Fruit fly (Drosophila melanogaster) whole organism, embryonic: ENCODE results near the gene Best3.

Experiments
- ATbp ChIP-seq: fragments of 200-800 bp; sonication (Bioruptor generic); optimal IDR thresholded peaks from 2 replicates; lab custom pipeline; 2017; ENCODE audit warnings: missing biosample characterization, mild to moderate bottlenecking, missing genetic modification characterization, missing genetic modification reagents
- C15 ChIP-seq: fragments of 200-800 bp; sonication (Bioruptor generic); IDR thresholded peaks from 3 replicates; pipeline ENCODE4 v1.3.6; 2022; ENCODE audit warnings: missing biosample characterization, missing genetic modification characterization
- CG10209 ChIP-seq: fragments of 200-800 bp; sonication (Bioruptor generic); optimal IDR thresholded peaks from 3 replicates; lab custom pipeline; 2017; ENCODE audit warnings: missing biosample characterization, mild to moderate bottlenecking, missing genetic modification characterization, missing genetic modification reagents
- CG1024 ChIP-seq: fragments of 200-800 bp; sonication (Bioruptor generic); IDR thresholded peaks from 2 replicates; pipeline ENCODE4 v1.3.6; 2022; ENCODE audit warnings: missing biosample characterization, missing genetic modification characterization
- CG10654 ChIP-seq: fragments of 200-800 bp; sonication (Bioruptor generic); optimal IDR thresholded peaks from 2 replicates; lab custom pipeline; 2016; ENCODE audit warnings: missing biosample characterization, missing genetic modification characterization
- CG10979 ChIP-seq: fragments of 200-800 bp; sonication (Bioruptor generic); optimal IDR thresholded peaks from 2 replicates; lab custom pipeline; 2018; ENCODE audit warnings: missing biosample characterization, mild to moderate bottlenecking, missing genetic modification characterization, moderate library complexity
- CG12219 ChIP-seq: fragments of 200-800 bp; sonication (Bioruptor generic); optimal IDR thresholded peaks from 3 replicates; lab custom pipeline; 2018; ENCODE audit warnings: missing biosample characterization, mild to moderate bottlenecking, missing genetic modification characterization
- CG14014 ChIP-seq: fragments of 200-800 bp; sonication (Bioruptor generic); IDR thresholded peaks from 2 replicates; pipeline ENCODE4 v1.3.6; 2022; ENCODE audit warnings: missing biosample characterization, missing genetic modification characterization
- CG14050 ChIP-seq: fragments of 200-800 bp; sonication (Bioruptor generic); IDR thresholded peaks from 3 replicates; pipeline ENCODE4 v1.3.6; 2022; ENCODE audit warnings: missing biosample characterization, missing genetic modification characterization
- CG14860 ChIP-seq: fragments of 200-800 bp; sonication (Bioruptor generic); IDR thresholded peaks from 3 replicates; pipeline ENCODE4 v1.3.6; 2022; ENCODE audit warnings: missing biosample characterization, missing genetic modification characterization; ENCODE audit not compliant: partially characterized antibody
- CG17612 ChIP-seq: fragments of 200-800 bp; sonication (Bioruptor generic); IDR thresholded peaks from 2 replicates; pipeline ENCODE4 v1.3.6; 2022; ENCODE audit warnings: missing biosample characterization, missing genetic modification characterization
- CG1792 ChIP-seq: fragments of 200-800 bp; sonication (Bioruptor generic); optimal IDR thresholded peaks from 2 replicates; lab custom pipeline; 2016; ENCODE audit warnings: missing biosample characterization, missing genetic modification characterization
- CG18764 ChIP-seq: fragments of 200-800 bp; sonication (Bioruptor generic); optimal IDR thresholded peaks from 3 replicates; lab custom pipeline; 2016; ENCODE audit warnings: missing biosample characterization, missing genetic modification characterization
- CG31441 ChIP-seq: fragments of 200-800 bp; sonication (Bioruptor generic); IDR thresholded peaks from 2 replicates; pipeline ENCODE4 v1.3.6; 2022; ENCODE audit warnings: missing biosample characterization, missing genetic modification characterization
- CG32532 ChIP-seq: fragments of 200-800 bp; sonication (Bioruptor generic); IDR thresholded peaks from 2 replicates; pipeline ENCODE4 v1.3.6; 2022; ENCODE audit warnings: missing biosample characterization, missing genetic modification characterization
- CG5953 ChIP-seq: fragments of 200-800 bp; sonication (Bioruptor generic); IDR thresholded peaks from 2 replicates; pipeline ENCODE4 v1.3.6; 2022; ENCODE audit warnings: missing biosample characterization, missing genetic modification characterization
- CG6175 ChIP-seq: fragments of 200-800 bp; sonication (Bioruptor generic); IDR thresholded peaks from 3 replicates; pipeline ENCODE4 v1.3.6; 2022; ENCODE audit warnings: missing biosample characterization, missing genetic modification characterization
- CG6683 ChIP-seq: fragments of 200-800 bp; sonication (Bioruptor generic); optimal IDR thresholded peaks from 2 replicates; lab custom pipeline; 2017; ENCODE audit warnings: missing biosample characterization, mild to moderate bottlenecking, missing genetic modification characterization, missing genetic modification reagents
- CG7271 ChIP-seq: fragments of 200-800 bp; sonication (Bioruptor generic); optimal IDR thresholded peaks from 2 replicates; lab custom pipeline; 2018; ENCODE audit warnings: missing biosample characterization, mild to moderate bottlenecking, missing genetic modification characterization, moderate library complexity
- CG7963 ChIP-seq: fragments of 200-800 bp; sonication (Bioruptor generic); IDR thresholded peaks from 3 replicates; pipeline ENCODE4 v1.3.6; 2022; ENCODE audit warnings: missing biosample characterization, missing genetic modification characterization; ENCODE audit not compliant: partially characterized antibody
- CG8281 ChIP-seq: fragments of 200-800 bp; sonication (Bioruptor generic); optimal IDR thresholded peaks from 2 replicates; lab custom pipeline; 2018; ENCODE audit warnings: missing biosample characterization, mild to moderate bottlenecking, missing genetic modification characterization, moderate library complexity
- CrebB ChIP-seq: fragments of 200-800 bp; sonication (Bioruptor generic); optimal IDR thresholded peaks from 3 replicates; lab custom pipeline; 2018; ENCODE audit warnings: missing biosample characterization, mild to moderate bottlenecking, missing genetic modification characterization
- D19A ChIP-seq: fragments of 200-800 bp; optimal IDR thresholded peaks from 3 replicates; lab custom pipeline; 2019; ENCODE audit warnings: missing biosample characterization, mild to moderate bottlenecking, missing genetic modification characterization, moderate library complexity
- Dbx ChIP-seq: fragments of 200-800 bp; sonication (Bioruptor generic); IDR thresholded peaks from 3 replicates; pipeline ENCODE4 v1.3.6; 2022; ENCODE audit warnings: missing biosample characterization, missing genetic modification characterization
- Dek ChIP-seq: fragments of 200-800 bp; sonication (Bioruptor generic); optimal IDR thresholded peaks from 3 replicates; lab custom pipeline; 2019; ENCODE audit warnings: missing biosample characterization, mild to moderate bottlenecking, missing genetic modification characterization, moderate library complexity
- Elba2 ChIP-seq: fragments of 200-800 bp; sonication (Bioruptor generic); optimal IDR thresholded peaks from 3 replicates; lab custom pipeline; 2016; ENCODE audit warnings: missing biosample characterization, missing genetic modification characterization
- HHEX ChIP-seq: fragments of 200-800 bp; sonication (Bioruptor generic); optimal IDR thresholded peaks from 3 replicates; lab custom pipeline; 2017; ENCODE audit warnings: missing biosample characterization, mild to moderate bottlenecking, missing genetic modification characterization, missing genetic modification reagents
- HLHmδ ChIP-seq: fragments of 200-800 bp; sonication (Bioruptor generic); optimal IDR thresholded peaks from 2 replicates; lab custom pipeline; 2018; ENCODE audit warnings: missing biosample characterization, mild to moderate bottlenecking, missing genetic modification characterization, moderate library complexity
- Hmr ChIP-seq: fragments of 200-800 bp; sonication (Bioruptor generic); optimal IDR thresholded peaks from 3 replicates; lab custom pipeline; 2017; ENCODE audit warnings: mild to moderate bottlenecking, missing biosample characterization, missing genetic modification reagents, missing genetic modification characterization
- Hmx ChIP-seq: fragments of 200-800 bp; sonication (Bioruptor generic); optimal IDR thresholded peaks from 2 replicates; lab custom pipeline; 2016; ENCODE audit warnings: missing biosample characterization, missing genetic modification characterization
- MBD-R2 ChIP-seq: fragments of 200-800 bp; sonication (Bioruptor generic); IDR thresholded peaks from 2 replicates; pipeline ENCODE4 v1.3.6; 2022; ENCODE audit warnings: missing biosample characterization, missing genetic modification characterization
- NK7.1 ChIP-seq: fragments of 200-800 bp; sonication (Bioruptor generic); optimal IDR thresholded peaks from 3 replicates; lab custom pipeline; 2016; ENCODE audit warnings: missing biosample characterization, missing genetic modification characterization
- Oli ChIP-seq: fragments of 200-800 bp; sonication (Bioruptor generic); optimal IDR thresholded peaks from 2 replicates; lab custom pipeline; 2018; ENCODE audit warnings: missing biosample characterization, mild to moderate bottlenecking, missing genetic modification characterization, moderate library complexity
- Ptx1 ChIP-seq: fragments of 200-800 bp; sonication (Bioruptor generic); IDR thresholded peaks from 2 replicates; pipeline ENCODE4 v1.3.6; 2022; ENCODE audit warnings: missing biosample characterization, missing genetic modification characterization
- Six4 ChIP-seq: fragments of 200-800 bp; sonication (Bioruptor generic); optimal IDR thresholded peaks from 2 replicates; lab custom pipeline; 2016; ENCODE audit warnings: missing biosample characterization, missing genetic modification characterization
- aop ChIP-seq: fragments of 200-800 bp; sonication (Bioruptor generic); IDR thresholded peaks from 2 replicates; pipeline ENCODE4 v1.3.6; 2022; ENCODE audit warnings: missing biosample characterization, missing genetic modification characterization
- ash1 ChIP-seq: fragments of 200-800 bp; sonication (Bioruptor generic); optimal IDR thresholded peaks from 2 replicates; lab custom pipeline; 2018; ENCODE audit warnings: missing biosample characterization, mild to moderate bottlenecking, missing genetic modification characterization
- dm ChIP-seq: fragments of 200-800 bp; sonication (Bioruptor generic); optimal IDR thresholded peaks from 3 replicates; lab custom pipeline; 2016; ENCODE audit warnings: missing biosample characterization, missing genetic modification characterization
- emc ChIP-seq: fragments of 200-800 bp; sonication (Bioruptor generic); optimal IDR thresholded peaks from 2 replicates; lab custom pipeline; 2016; ENCODE audit warnings: missing biosample characterization, missing genetic modification characterization
- ftz-f1 ChIP-seq: fragments of 200-800 bp; sonication (Bioruptor generic); optimal IDR thresholded peaks from 2 replicates; lab custom pipeline; 2016; ENCODE audit warnings: missing biosample characterization, missing genetic modification characterization
- gem ChIP-seq: fragments of 200-800 bp; sonication (Bioruptor generic); optimal IDR thresholded peaks from 2 replicates; lab custom pipeline; 2019; ENCODE audit warnings: missing biosample characterization, mild to moderate bottlenecking, missing genetic modification characterization, moderate library complexity
- hb ChIP-seq: fragments of 200-800 bp; sonication (Bioruptor generic); IDR thresholded peaks from 3 replicates; pipeline ENCODE4 v1.3.6; 2022; ENCODE audit warnings: missing biosample characterization, missing genetic modification characterization; ENCODE audit not compliant: partially characterized antibody
- hbn ChIP-seq: fragments of 200-800 bp; sonication (Bioruptor generic); IDR thresholded peaks from 2 replicates; pipeline ENCODE4 v1.3.6; 2022; ENCODE audit warnings: missing biosample characterization, missing genetic modification characterization; ENCODE audit not compliant: partially characterized antibody
- pho ChIP-seq: fragments of 200-800 bp; sonication (Bioruptor generic); optimal IDR thresholded peaks from 2 replicates; lab custom pipeline; 2016; ENCODE audit warnings: missing biosample characterization, missing genetic modification characterization
- psq ChIP-seq: fragments of 200-800 bp; sonication (Bioruptor generic); optimal IDR thresholded peaks from 2 replicates; lab custom pipeline; 2017; ENCODE audit warnings: missing biosample characterization, missing genetic modification characterization
- sc ChIP-seq, 3 experiments: fragments of >200 bp in 2 of 3; fragments of 200-800 bp in 1 of 3; sonication (Bioruptor generic) in 1 of 3; optimal IDR thresholded peaks; 2 replicates in 2 of 3; 3 replicates in 1 of 3; lab custom pipeline; 2017; ENCODE audit warnings: mild to moderate bottlenecking in 1 of 3, missing biosample characterization in 1 of 3, missing genetic modification characterization in 1 of 3, missing genetic modification reagents in 1 of 3
- sim ChIP-seq: fragments of 200-800 bp; sonication (Bioruptor generic); IDR thresholded peaks from 2 replicates; pipeline ENCODE4 v1.3.6; 2022; ENCODE audit warnings: missing biosample characterization, missing genetic modification characterization
- slbo ChIP-seq: fragments of 200-800 bp; sonication (Bioruptor generic); IDR thresholded peaks from 2 replicates; pipeline ENCODE4 v1.3.6; 2022; ENCODE audit warnings: missing biosample characterization, missing genetic modification characterization
- stc ChIP-seq: fragments of 200-800 bp; sonication (Bioruptor generic); IDR thresholded peaks from 2 replicates; pipeline ENCODE4 v1.3.6; 2022; ENCODE audit warnings: missing biosample characterization, missing genetic modification characterization
- tap ChIP-seq: fragments of 200-800 bp; optimal IDR thresholded peaks from 3 replicates; lab custom pipeline; 2019; ENCODE audit warnings: missing biosample characterization, mild to moderate bottlenecking, missing genetic modification characterization, moderate library complexity
- tll ChIP-seq, 2 experiments: fragments of 200-800 bp in 1 of 2; fragments of >200 bp in 1 of 2; sonication (Bioruptor generic) in 1 of 2; optimal IDR thresholded peaks; 2 replicates each; lab custom pipeline; 2017 to 2019; ENCODE audit warnings: missing biosample characterization in 2 of 2, missing genetic modification characterization in 2 of 2, mild to moderate bottlenecking in 1 of 2, moderate library complexity in 1 of 2

The Best3 gene

DNA sequence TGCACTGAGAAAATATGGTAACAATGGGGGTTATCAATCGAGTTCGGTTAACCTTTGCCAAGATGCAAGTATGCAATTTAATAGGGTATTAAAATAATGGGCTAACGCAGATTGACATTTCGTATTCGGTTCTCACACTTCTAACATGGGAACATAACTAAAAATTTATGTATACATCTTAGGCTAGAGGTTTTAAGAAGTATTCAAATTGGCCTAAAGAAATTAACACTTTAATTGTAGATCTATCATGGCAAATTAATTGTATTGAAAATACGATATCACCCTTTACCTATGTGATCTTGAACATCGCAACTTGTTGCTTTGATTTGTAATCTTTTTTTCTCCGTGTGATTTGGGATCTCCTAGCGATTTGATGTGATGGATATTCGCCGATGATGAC lies 50.0 kb downstream of the Best3 start:
- no peak for TF ChIP-seq sc (optimal IDR thresholded peaks at IDR 0.05; lab: Kevin White, UChicago)
- peak; percentile 3 for TF ChIP-seq sc (GFP tag; optimal IDR thresholded peaks at IDR 0.05; lab: Kevin White, UChicago)
- TF ChIP-seq CG8281 (tag; lab: Kevin White, UChicago) = no peak
- peak; percentile 49 for TF ChIP-seq gem
- TF ChIP-seq Dbx (GFP tag; lab: Robert Waterston, UW) = no peak
- no peak for TF ChIP-seq Hmx (GFP tag; lab: Kevin White, UChicago)
- no peak for TF ChIP-seq CG6175 (GFP tag; lab: Robert Waterston, UW)
- TF ChIP-seq Elba2 (GFP tag; lab: Kevin White, UChicago) = no peak
- TF ChIP-seq CG14050 (GFP tag; lab: Robert Waterston, UW) = no peak
- TF ChIP-seq Six4 = no peak
- TF ChIP-seq tll (GFP tag; optimal IDR thresholded peaks at IDR 0.05; lab: Kevin White, UChicago) = no peak
- TF ChIP-seq stc (GFP tag; lab: Robert Waterston, UW) = no peak
- TF ChIP-seq slbo (GFP tag; lab: Robert Waterston, UW) = no peak
- no peak for TF ChIP-seq CG7271 (tag; lab: Kevin White, UChicago)
- no peak for TF ChIP-seq CG18764 (GFP tag; lab: Kevin White, UChicago)
- no peak for TF ChIP-seq CG5953 (GFP tag; lab: Robert Waterston, UW)
- TF ChIP-seq MBD-R2 (GFP tag; lab: Robert Waterston, UW) = no peak
- TF ChIP-seq CG10209 = no peak
- TF ChIP-seq CG6683 = no peak
- TF ChIP-seq ftz-f1 (GFP tag; lab: Kevin White, UChicago) = no peak
- TF ChIP-seq psq (GFP tag; lab: Kevin White, UChicago) = no peak
- no peak for TF ChIP-seq CG14860
- no peak for TF ChIP-seq CG12219 (GFP tag; lab: Kevin White, UChicago)
- TF ChIP-seq CG7963 (GFP tag; lab: Robert Waterston, UW) = no peak
- TF ChIP-seq hbn (GFP tag; lab: Robert Waterston, UW) = no peak
- TF ChIP-seq Oli (tag; lab: Kevin White, UChicago) = peak; percentile 32
- TF ChIP-seq CG10654 = no peak
- TF ChIP-seq CG1024 = no peak
- peak; percentile 3 for TF ChIP-seq ATbp (GFP tag; lab: Kevin White, UChicago)
- TF ChIP-seq dm (GFP tag; lab: Kevin White, UChicago) = no peak
- peak; percentile 41 for TF ChIP-seq CG10979 (tag; lab: Kevin White, UChicago)
- no peak for TF ChIP-seq emc (GFP tag; lab: Kevin White, UChicago)
- no peak for TF ChIP-seq hb (GFP tag; lab: Robert Waterston, UW)
- TF ChIP-seq CG1792 (GFP tag; lab: Kevin White, UChicago) = no peak
- no peak for TF ChIP-seq CG17612 (GFP tag; lab: Robert Waterston, UW)
- TF ChIP-seq C15 = no peak
- no peak for TF ChIP-seq HLHmδ
- no peak for TF ChIP-seq Ptx1 (GFP tag; lab: Robert Waterston, UW)
- TF ChIP-seq CG32532 (GFP tag; lab: Robert Waterston, UW) = no peak
- TF ChIP-seq pho (GFP tag; lab: Kevin White, UChicago) = no peak
- TF ChIP-seq NK7.1 (GFP tag; lab: Kevin White, UChicago) = no peak
- TF ChIP-seq D19A (tag; lab: Kevin White, UChicago) = no peak
- peak; percentile 34; the same call in 1 of the 2 replicates for TF ChIP-seq CG31441 (GFP tag; lab: Robert Waterston, UW)
- no peak for TF ChIP-seq CrebB (tag; lab: Kevin White, UChicago)
- no peak for TF ChIP-seq tap (tag; lab: Kevin White, UChicago)
- no peak for TF ChIP-seq Dek (tag; lab: Kevin White, UChicago)
- no peak for TF ChIP-seq sim (GFP tag; lab: Robert Waterston, UW)
- no peak for TF ChIP-seq CG14014
- TF ChIP-seq HHEX (GFP tag; lab: Kevin White, UChicago) = no peak
- TF ChIP-seq Hmr (GFP tag; lab: Kevin White, UChicago) = no peak
- TF ChIP-seq aop = no peak
- TF ChIP-seq ash1 = no peak
